Fruit fly (Drosophila melanogaster) whole organism, embryonic: Measurements from ENCODE around the gene CG14383.

Source experiments
- BtbVII ChIP-seq: fragments of 200-800 bp; sonication (Bioruptor generic); optimal IDR thresholded peaks from 3 replicates; lab custom pipeline; 2017; ENCODE audit warnings: missing biosample characterization, mild to moderate bottlenecking, missing genetic modification characterization
- CG10267 ChIP-seq: fragments of 200-800 bp; sonication (Bioruptor generic); optimal IDR thresholded peaks from 2 replicates; lab custom pipeline; 2018; ENCODE audit warnings: missing biosample characterization, mild to moderate bottlenecking, missing genetic modification characterization, moderate library complexity
- CG10565 ChIP-seq: fragments of 200-800 bp; sonication (Bioruptor generic); optimal IDR thresholded peaks from 3 replicates; lab custom pipeline; 2016; ENCODE audit warnings: missing biosample characterization, mild to moderate bottlenecking, missing genetic modification characterization
- CG12104 ChIP-seq: fragments of 200-800 bp; sonication (Bioruptor generic); optimal IDR thresholded peaks from 3 replicates; lab custom pipeline; 2016; ENCODE audit warnings: missing biosample characterization, missing genetic modification characterization
- CG12219 ChIP-seq: fragments of 200-800 bp; sonication (Bioruptor generic); optimal IDR thresholded peaks from 3 replicates; lab custom pipeline; 2018; ENCODE audit warnings: missing biosample characterization, mild to moderate bottlenecking, missing genetic modification characterization
- CG16813 ChIP-seq: fragments of 200-800 bp; sonication (Bioruptor generic); IDR thresholded peaks from 3 replicates; pipeline ENCODE4 v1.3.6; 2022; ENCODE audit warnings: missing biosample characterization, missing genetic modification characterization; ENCODE audit not compliant: partially characterized antibody
- CG17186 ChIP-seq: fragments of 200-800 bp; sonication (Bioruptor generic); optimal IDR thresholded peaks from 3 replicates; lab custom pipeline; 2017; ENCODE audit warnings: missing biosample characterization, missing genetic modification reagents, missing genetic modification characterization
- CG17328 ChIP-seq: fragments of 200-800 bp; sonication (Bioruptor generic); IDR thresholded peaks from 2 replicates; pipeline ENCODE4 v1.3.6; 2022; ENCODE audit warnings: missing biosample characterization, missing genetic modification characterization
- CG17385 ChIP-seq: fragments of 200-800 bp; sonication (Bioruptor generic); optimal IDR thresholded peaks from 3 replicates; lab custom pipeline; 2018; ENCODE audit warnings: missing biosample characterization, mild to moderate bottlenecking, missing genetic modification characterization
- CG17829 ChIP-seq: fragments of 200-800 bp; optimal IDR thresholded peaks from 2 replicates; lab custom pipeline; 2019; ENCODE audit warnings: missing biosample characterization, mild to moderate bottlenecking, missing genetic modification characterization, moderate library complexity
- CG18764 ChIP-seq: fragments of 200-800 bp; sonication (Bioruptor generic); optimal IDR thresholded peaks from 3 replicates; lab custom pipeline; 2016; ENCODE audit warnings: missing biosample characterization, missing genetic modification characterization
- CG2120 ChIP-seq: fragments of 200-800 bp; sonication (Bioruptor generic); optimal IDR thresholded peaks from 3 replicates; lab custom pipeline; 2016; ENCODE audit warnings: missing biosample characterization, missing genetic modification characterization
- CG33213 ChIP-seq: fragments of 200-800 bp; sonication (Bioruptor generic); optimal IDR thresholded peaks from 3 replicates; lab custom pipeline; 2016; ENCODE audit warnings: missing biosample characterization, missing genetic modification characterization
- CG3407 ChIP-seq: fragments of 200-800 bp; sonication (Bioruptor generic); optimal IDR thresholded peaks from 2 replicates; lab custom pipeline; 2018; ENCODE audit warnings: missing biosample characterization, mild to moderate bottlenecking, missing genetic modification characterization
- CG6254 ChIP-seq: fragments of 200-800 bp; sonication (Bioruptor generic); optimal IDR thresholded peaks from 3 replicates; lab custom pipeline; 2017; ENCODE audit warnings: mild to moderate bottlenecking, missing biosample characterization, missing genetic modification reagents, missing genetic modification characterization
- CG8359 ChIP-seq: fragments of 200-800 bp; sonication (Bioruptor generic); optimal IDR thresholded peaks from 2 replicates; lab custom pipeline; 2017; ENCODE audit warnings: missing biosample characterization, mild to moderate bottlenecking, missing genetic modification characterization, borderline replicate concordance
- CG9797 ChIP-seq: fragments of 200-800 bp; sonication (Bioruptor generic); optimal IDR thresholded peaks from 3 replicates; lab custom pipeline; 2018; ENCODE audit warnings: missing biosample characterization, mild to moderate bottlenecking, missing genetic modification characterization
- Camta ChIP-seq: fragments of 200-800 bp; sonication (Bioruptor generic); optimal IDR thresholded peaks from 2 replicates; lab custom pipeline; 2016; ENCODE audit warnings: missing biosample characterization, missing genetic modification characterization
- GATAe ChIP-seq: fragments of 200-800 bp; sonication (Bioruptor generic); conservative IDR thresholded peaks from 2 replicates; pipeline ENCODE4 v1.3.6; 2022; ENCODE audit warnings: missing biosample characterization, missing genetic modification characterization
- Ptx1 ChIP-seq: fragments of 200-800 bp; sonication (Bioruptor generic); IDR thresholded peaks from 2 replicates; pipeline ENCODE4 v1.3.6; 2022; ENCODE audit warnings: missing biosample characterization, missing genetic modification characterization
- Rx ChIP-seq: fragments of 200-800 bp; sonication (Bioruptor generic); IDR thresholded peaks from 2 replicates; pipeline ENCODE4 v1.3.6; 2022; ENCODE audit warnings: missing biosample characterization, missing genetic modification characterization
- Spps ChIP-seq: fragments of 200-800 bp; sonication (Bioruptor generic); optimal IDR thresholded peaks from 2 replicates; lab custom pipeline; 2018; ENCODE audit warnings: missing biosample characterization, mild to moderate bottlenecking, missing genetic modification characterization
- Vsx1 ChIP-seq: fragments of 200-800 bp; sonication (Bioruptor generic); optimal IDR thresholded peaks from 2 replicates; lab custom pipeline; 2017; ENCODE audit warnings: missing biosample characterization, mild to moderate bottlenecking, missing genetic modification characterization, missing genetic modification reagents
- ac ChIP-seq: fragments of 200-800 bp; sonication (Bioruptor generic); optimal IDR thresholded peaks from 3 replicates; lab custom pipeline; 2017; ENCODE audit warnings: missing biosample characterization, mild to moderate bottlenecking, missing genetic modification characterization
- ato ChIP-seq: fragments of 200-800 bp; sonication (Bioruptor generic); IDR thresholded peaks from 2 replicates; pipeline ENCODE4 v1.3.6; 2022; ENCODE audit warnings: missing biosample characterization, missing genetic modification characterization; ENCODE audit not compliant: partially characterized antibody
- cwo ChIP-seq: fragments of 200-800 bp; sonication (Bioruptor generic); optimal IDR thresholded peaks from 3 replicates; lab custom pipeline; 2017; ENCODE audit warnings: missing biosample characterization, missing genetic modification characterization, mild to moderate bottlenecking, moderate library complexity, missing genetic modification reagents
- dmrt11E ChIP-seq: fragments of 200-800 bp; sonication (Bioruptor generic); optimal IDR thresholded peaks from 3 replicates; lab custom pipeline; 2018; ENCODE audit warnings: missing biosample characterization, mild to moderate bottlenecking, missing genetic modification characterization, moderate library complexity
- ewg ChIP-seq: fragments of 200-800 bp; sonication (Bioruptor generic); optimal IDR thresholded peaks from 3 replicates; lab custom pipeline; 2017; ENCODE audit warnings: mild to moderate bottlenecking, missing biosample characterization, missing genetic modification reagents, missing genetic modification characterization
- exex ChIP-seq: fragments of 200-800 bp; sonication (Bioruptor generic); optimal IDR thresholded peaks from 4 replicates; lab custom pipeline; 2018; ENCODE audit warnings: missing biosample characterization, mild to moderate bottlenecking, missing genetic modification characterization, moderate library complexity
- fd64A ChIP-seq: fragments of 200-800 bp; sonication (Bioruptor generic); optimal IDR thresholded peaks from 3 replicates; lab custom pipeline; 2018; ENCODE audit warnings: missing biosample characterization, mild to moderate bottlenecking, missing genetic modification characterization
- grn ChIP-seq: fragments of 200-800 bp; sonication (Bioruptor generic); optimal IDR thresholded peaks from 3 replicates; lab custom pipeline; 2017; ENCODE audit warnings: missing biosample characterization, missing genetic modification characterization
- gsb ChIP-seq: fragments of 200-800 bp; sonication (Bioruptor generic); IDR thresholded peaks from 2 replicates; pipeline ENCODE4 v1.3.6; 2022; ENCODE audit warnings: missing biosample characterization, missing genetic modification characterization
- kah ChIP-seq: fragments of 200-800 bp; sonication (Bioruptor generic); optimal IDR thresholded peaks from 2 replicates; lab custom pipeline; 2018; ENCODE audit warnings: missing biosample characterization, mild to moderate bottlenecking, missing genetic modification characterization
- ken ChIP-seq: fragments of 200-800 bp; sonication (Bioruptor generic); IDR thresholded peaks from 3 replicates; pipeline ENCODE4 v1.3.6; 2022; ENCODE audit warnings: missing biosample characterization, missing genetic modification characterization
- lov ChIP-seq, 2 experiments: fragments of 200-800 bp in 1 of 2; fragments of >200 bp in 1 of 2; sonication (Bioruptor generic) in 1 of 2; IDR thresholded peaks in 1 of 2; optimal IDR thresholded peaks in 1 of 2; 2 replicates in 1 of 2; 3 replicates in 1 of 2; pipeline versions ENCODE4 v1.3.6 to Lab custom; 2017 to 2022; ENCODE audit warnings: missing biosample characterization in 1 of 2, missing genetic modification characterization in 1 of 2
- nerfin-1 ChIP-seq: fragments of 200-800 bp; sonication (Bioruptor generic); optimal IDR thresholded peaks from 3 replicates; lab custom pipeline; 2019; ENCODE audit warnings: missing biosample characterization, mild to moderate bottlenecking, missing genetic modification characterization, moderate library complexity
- org-1 ChIP-seq: fragments of 200-800 bp; sonication (Bioruptor generic); optimal IDR thresholded peaks from 2 replicates; lab custom pipeline; 2017; ENCODE audit warnings: missing biosample characterization, missing genetic modification characterization
- p53 ChIP-seq: fragments of 200-800 bp; sonication (Bioruptor generic); optimal IDR thresholded peaks from 2 replicates; lab custom pipeline; 2016; ENCODE audit warnings: missing biosample characterization, missing genetic modification characterization
- phol ChIP-seq: fragments of 200-800 bp; sonication (Bioruptor generic); optimal IDR thresholded peaks from 3 replicates; lab custom pipeline; 2018; ENCODE audit warnings: missing biosample characterization, mild to moderate bottlenecking, missing genetic modification characterization, moderate library complexity
- schlank ChIP-seq: fragments of 200-800 bp; sonication (Bioruptor generic); optimal IDR thresholded peaks from 2 replicates; lab custom pipeline; 2018; ENCODE audit warnings: missing biosample characterization, mild to moderate bottlenecking, missing genetic modification characterization
- sd ChIP-seq: fragments of 200-800 bp; sonication (Bioruptor generic); optimal IDR thresholded peaks from 3 replicates; lab custom pipeline; 2018; ENCODE audit warnings: missing biosample characterization, mild to moderate bottlenecking, missing genetic modification characterization, moderate library complexity
- sens ChIP-seq: fragments of 200-800 bp; sonication (Bioruptor generic); peaks from one replicate; lab custom pipeline; 2016; ENCODE audit warnings: missing biosample characterization, missing genetic modification characterization
- sim ChIP-seq: fragments of 200-800 bp; sonication (Bioruptor generic); IDR thresholded peaks from 2 replicates; pipeline ENCODE4 v1.3.6; 2022; ENCODE audit warnings: missing biosample characterization, missing genetic modification characterization
- so ChIP-seq: fragments of 200-800 bp; sonication (Bioruptor generic); IDR thresholded peaks from 3 replicates; pipeline ENCODE4 v1.3.6; 2022; ENCODE audit warnings: missing biosample characterization, missing genetic modification characterization
- sob ChIP-seq: fragments of 200-800 bp; sonication (Bioruptor generic); IDR thresholded peaks from 2 replicates; pipeline ENCODE4 v1.3.6; 2022; ENCODE audit warnings: missing biosample characterization, missing genetic modification characterization
- stwl ChIP-seq: fragments of 200-800 bp; sonication (Bioruptor generic); optimal IDR thresholded peaks from 3 replicates; lab custom pipeline; 2018; ENCODE audit warnings: missing biosample characterization, mild to moderate bottlenecking, missing genetic modification characterization, moderate library complexity
- tin ChIP-seq: fragments of 200-800 bp; sonication (Bioruptor generic); optimal IDR thresholded peaks from 3 replicates; lab custom pipeline; 2016; ENCODE audit warnings: missing biosample characterization, missing genetic modification characterization
- tx ChIP-seq: fragments of 200-800 bp; sonication (Bioruptor generic); optimal IDR thresholded peaks from 2 replicates; lab custom pipeline; 2016; ENCODE audit warnings: missing biosample characterization, missing genetic modification characterization
- vfl ChIP-seq: fragments of 200-800 bp; sonication (Bioruptor generic); optimal IDR thresholded peaks from 2 replicates; lab custom pipeline; 2016; ENCODE audit warnings: missing biosample characterization, missing genetic modification characterization

CG14383 gene

dm6 chr3R:13032975-13033445, 44.7 kb upstream of the CG14383 start (continued):
- TF ChIP-seq nerfin-1 (tag; lab: Kevin White, UChicago) (peak; percentile 50), CG33213 (GFP tag; lab: Kevin White, UChicago) (peak; percentile 23), gsb (0 out of 2 replicates have a peak, but pooled peaks have one; percentile 22), phol (tag; lab: Kevin White, UChicago) (peak; percentile 1), CG10565 (GFP tag; lab: Kevin White, UChicago) (no peak), GATAe (no peak), sim (peak; percentile 31; the same call in 1 of the 2 replicates), ac (peak; percentile 7), Ptx1 (peak; percentile 36; the same call in 1 of the 2 replicates), CG17829 (peak; percentile 5), CG2120 (GFP tag; lab: Kevin White, UChicago) (no peak), vfl (GFP tag; lab: Kevin White, UChicago) (no peak), so (GFP tag; lab: Robert Waterston, UW) (peak; percentile 40; the same call in 1 of the 3 replicates), Camta (peak; percentile 9), CG9797 (GFP tag; lab: Kevin White, UChicago) (peak; percentile 5), CG17328 (peak; percentile 12; the same call in 1 of the 2 replicates), CG18764 (GFP tag; lab: Kevin White, UChicago) (peak; percentile 42), grn (GFP tag; lab: Kevin White, UChicago) (peak; percentile 79), ato (GFP tag; lab: Robert Waterston, UW) (no peak), dmrt11E (tag; lab: Kevin White, UChicago) (peak; percentile 20), exex (tag; lab: Kevin White, UChicago) (peak; percentile 42), fd64A (peak; percentile 78), stwl (tag; lab: Kevin White, UChicago) (no peak), sob (GFP tag; lab: Robert Waterston, UW) (peak; percentile 51; the same call in 1 of the 2 replicates), CG8359 (GFP tag; lab: Kevin White, UChicago) (peak; percentile 45), Vsx1 (GFP tag; lab: Kevin White, UChicago) (peak; percentile 60), CG16813 (0 out of 3 replicates have a peak, but pooled peaks have one; percentile 11), CG17385 (GFP tag; lab: Kevin White, UChicago) (peak; percentile 9), p53 (GFP tag; lab: Kevin White, UChicago) (no peak), Spps (tag; lab: Kevin White, UChicago) (peak; percentile 1), ken (GFP tag; lab: Robert Waterston, UW) (0 out of 3 replicates have a peak, but pooled peaks have one; percentile 39), CG10267 (tag; lab: Kevin White, UChicago) (no peak), CG3407 (GFP tag; lab: Kevin White, UChicago) (peak; percentile 56), tx (GFP tag; lab: Kevin White, UChicago) (no peak), Rx (GFP tag; lab: Robert Waterston, UW) (no peak), tin (GFP tag; lab: Kevin White, UChicago) (no peak), sens (GFP tag; lab: Kevin White, UChicago) (peak; percentile 86), org-1 (GFP tag; lab: Kevin White, UChicago) (peak; percentile 39), lov (optimal IDR thresholded peaks at IDR 0.05; lab: Kevin White, UChicago) (no peak), lov (GFP tag; IDR thresholded peaks at IDR 0.05; lab: Robert Waterston, UW) (peak; percentile 67; the same call in 1 of the 3 replicates), sd (tag; lab: Kevin White, UChicago) (peak; percentile 23), schlank (tag; lab: Kevin White, UChicago) (peak; percentile 29), BtbVII (GFP tag; lab: Kevin White, UChicago) (peak; percentile 36), kah (GFP tag; lab: Kevin White, UChicago) (peak; percentile 22), ewg (GFP tag; lab: Kevin White, UChicago) (peak; percentile 13), CG17186 (peak; percentile 59), CG12104 (GFP tag; lab: Kevin White, UChicago) (peak; percentile 45), cwo (GFP tag; lab: Kevin White, UChicago) (peak; percentile 73), CG6254 (GFP tag; lab: Kevin White, UChicago) (peak; percentile 26), CG12219 (GFP tag; lab: Kevin White, UChicago) (peak; percentile 18)
